Fruit fly (Drosophila melanogaster) whole organism, embryonic: ENCODE results near the gene Dh44.

Experiments used
- Atf6 ChIP-seq: fragments of 200-800 bp; sonication (Bioruptor generic); IDR thresholded peaks from 2 replicates; pipeline ENCODE4 v1.3.6; 2022; ENCODE audit warnings: missing biosample characterization, missing genetic modification characterization
- Bgb ChIP-seq: fragments of 200-800 bp; sonication (Bioruptor generic); IDR thresholded peaks from 2 replicates; pipeline ENCODE4 v1.3.6; 2022; ENCODE audit warnings: missing biosample characterization, missing genetic modification characterization; ENCODE audit not compliant: partially characterized antibody
- CG10431 ChIP-seq: fragments of 200-800 bp; sonication (Bioruptor generic); optimal IDR thresholded peaks from 3 replicates; lab custom pipeline; 2018; ENCODE audit warnings: missing biosample characterization, mild to moderate bottlenecking, missing genetic modification characterization
- CG11504 ChIP-seq: fragments of 200-800 bp; sonication (Bioruptor generic); optimal IDR thresholded peaks from 3 replicates; lab custom pipeline; 2019; ENCODE audit warnings: missing biosample characterization, mild to moderate bottlenecking, missing genetic modification characterization, moderate library complexity
- CG11723 ChIP-seq: fragments of 200-800 bp; sonication (Bioruptor generic); optimal IDR thresholded peaks from 2 replicates; lab custom pipeline; 2017; ENCODE audit warnings: missing biosample characterization, mild to moderate bottlenecking, missing genetic modification characterization
- CG13424 ChIP-seq: fragments of 200-800 bp; sonication (Bioruptor generic); optimal IDR thresholded peaks from 2 replicates; lab custom pipeline; 2019; ENCODE audit warnings: missing biosample characterization, mild to moderate bottlenecking, missing genetic modification characterization, moderate library complexity
- CG14050 ChIP-seq: fragments of 200-800 bp; sonication (Bioruptor generic); IDR thresholded peaks from 3 replicates; pipeline ENCODE4 v1.3.6; 2022; ENCODE audit warnings: missing biosample characterization, missing genetic modification characterization
- CG15011 ChIP-seq: fragments of 200-800 bp; sonication (Bioruptor generic); optimal IDR thresholded peaks from 3 replicates; lab custom pipeline; 2018; ENCODE audit warnings: missing biosample characterization, mild to moderate bottlenecking, missing genetic modification characterization
- CG17802 ChIP-seq: fragments of 200-800 bp; sonication (Bioruptor generic); optimal IDR thresholded peaks from 2 replicates; lab custom pipeline; 2018; ENCODE audit warnings: missing biosample characterization, mild to moderate bottlenecking, missing genetic modification characterization, moderate library complexity
- CG31441 ChIP-seq: fragments of 200-800 bp; sonication (Bioruptor generic); IDR thresholded peaks from 2 replicates; pipeline ENCODE4 v1.3.6; 2022; ENCODE audit warnings: missing biosample characterization, missing genetic modification characterization
- CG32767 ChIP-seq: fragments of 200-800 bp; sonication (Bioruptor generic); IDR thresholded peaks from 2 replicates; pipeline ENCODE4 v1.3.6; 2022; ENCODE audit warnings: missing biosample characterization, missing genetic modification characterization
- CG34422 ChIP-seq: fragments of 200-800 bp; sonication (Bioruptor generic); IDR thresholded peaks from 3 replicates; pipeline ENCODE4 v1.3.6; 2022; ENCODE audit warnings: missing biosample characterization, missing genetic modification characterization
- CG4282 ChIP-seq: fragments of 200-800 bp; sonication (Bioruptor generic); optimal IDR thresholded peaks from 2 replicates; lab custom pipeline; 2016; ENCODE audit warnings: missing biosample characterization, missing genetic modification characterization
- CG4360 ChIP-seq: fragments of 200-800 bp; sonication (Bioruptor generic); IDR thresholded peaks from 2 replicates; pipeline ENCODE4 v1.3.6; 2022; ENCODE audit warnings: missing biosample characterization, missing genetic modification characterization
- CG4424 ChIP-seq: fragments of 200-800 bp; sonication (Bioruptor generic); optimal IDR thresholded peaks from 3 replicates; lab custom pipeline; 2016; ENCODE audit warnings: missing biosample characterization, missing genetic modification characterization
- CG4820 ChIP-seq: fragments of 200-800 bp; sonication (Bioruptor generic); optimal IDR thresholded peaks from 3 replicates; lab custom pipeline; 2016; ENCODE audit warnings: missing biosample characterization, missing genetic modification characterization
- CG6175 ChIP-seq: fragments of 200-800 bp; sonication (Bioruptor generic); IDR thresholded peaks from 3 replicates; pipeline ENCODE4 v1.3.6; 2022; ENCODE audit warnings: missing biosample characterization, missing genetic modification characterization
- CG6854 ChIP-seq: fragments of 200-800 bp; sonication (Bioruptor generic); optimal IDR thresholded peaks from 3 replicates; lab custom pipeline; 2017; ENCODE audit warnings: missing biosample characterization, mild to moderate bottlenecking, missing genetic modification characterization
- CoRest ChIP-seq: fragments of 200-800 bp; sonication (Bioruptor generic); optimal IDR thresholded peaks from 3 replicates; lab custom pipeline; 2018; ENCODE audit warnings: missing biosample characterization, mild to moderate bottlenecking, missing genetic modification characterization, moderate library complexity
- Dad ChIP-seq: fragments of 200-800 bp; sonication (Bioruptor generic); optimal IDR thresholded peaks from 3 replicates; lab custom pipeline; 2016; ENCODE audit warnings: missing biosample characterization, missing genetic modification characterization
- E2f2 ChIP-seq: fragments of 200-800 bp; sonication (Bioruptor generic); IDR thresholded peaks from 2 replicates; pipeline ENCODE4 v1.3.6; 2022; ENCODE audit warnings: missing biosample characterization, missing genetic modification characterization
- HLH4C ChIP-seq: fragments of 200-800 bp; sonication (Bioruptor generic); IDR thresholded peaks from 3 replicates; pipeline ENCODE4 v1.3.6; 2022; ENCODE audit warnings: missing biosample characterization, missing genetic modification characterization; ENCODE audit not compliant: partially characterized antibody
- HmgZ ChIP-seq: fragments of 200-800 bp; sonication (Bioruptor generic); optimal IDR thresholded peaks from 2 replicates; lab custom pipeline; 2018; ENCODE audit warnings: missing biosample characterization, mild to moderate bottlenecking, missing genetic modification characterization
- Lhr ChIP-seq: fragments of 200-800 bp; sonication (Bioruptor generic); optimal IDR thresholded peaks from 3 replicates; lab custom pipeline; 2017; ENCODE audit warnings: mild to moderate bottlenecking, missing biosample characterization, missing genetic modification reagents, missing genetic modification characterization
- PHDP ChIP-seq: fragments of 200-800 bp; sonication (Bioruptor generic); optimal IDR thresholded peaks from 3 replicates; lab custom pipeline; 2018; ENCODE audit warnings: missing biosample characterization, mild to moderate bottlenecking, missing genetic modification characterization, moderate library complexity
- Scr ChIP-seq: fragments of 200-800 bp; sonication (Bioruptor generic); IDR thresholded peaks from 2 replicates; pipeline ENCODE4 v1.3.6; 2022; ENCODE audit warnings: missing biosample characterization, missing genetic modification characterization; ENCODE audit not compliant: partially characterized antibody
- Vsx1 ChIP-seq: fragments of 200-800 bp; sonication (Bioruptor generic); optimal IDR thresholded peaks from 2 replicates; lab custom pipeline; 2017; ENCODE audit warnings: missing biosample characterization, mild to moderate bottlenecking, missing genetic modification characterization, missing genetic modification reagents
- ash1 ChIP-seq: fragments of 200-800 bp; sonication (Bioruptor generic); optimal IDR thresholded peaks from 2 replicates; lab custom pipeline; 2018; ENCODE audit warnings: missing biosample characterization, mild to moderate bottlenecking, missing genetic modification characterization
- caup ChIP-seq: fragments of 200-800 bp; sonication (Bioruptor generic); optimal IDR thresholded peaks from 3 replicates; lab custom pipeline; 2017; ENCODE audit warnings: missing biosample characterization, mild to moderate bottlenecking, missing genetic modification characterization, moderate library complexity; ENCODE audit not compliant: severe bottlenecking
- ewg ChIP-seq: fragments of 200-800 bp; sonication (Bioruptor generic); optimal IDR thresholded peaks from 3 replicates; lab custom pipeline; 2017; ENCODE audit warnings: mild to moderate bottlenecking, missing biosample characterization, missing genetic modification reagents, missing genetic modification characterization
- eyg ChIP-seq: fragments of 200-800 bp; sonication (Bioruptor generic); optimal IDR thresholded peaks from 3 replicates; lab custom pipeline; 2016; ENCODE audit warnings: missing biosample characterization, missing genetic modification characterization
- gcm ChIP-seq: fragments of 200-800 bp; sonication (Bioruptor generic); optimal IDR thresholded peaks from 2 replicates; lab custom pipeline; 2019; ENCODE audit warnings: missing biosample characterization, mild to moderate bottlenecking, missing genetic modification characterization, moderate library complexity
- hb ChIP-seq: fragments of 200-800 bp; sonication (Bioruptor generic); IDR thresholded peaks from 3 replicates; pipeline ENCODE4 v1.3.6; 2022; ENCODE audit warnings: missing biosample characterization, missing genetic modification characterization; ENCODE audit not compliant: partially characterized antibody
- inv ChIP-seq: fragments of 200-800 bp; sonication (Bioruptor generic); IDR thresholded peaks from 2 replicates; pipeline ENCODE4 v1.3.6; 2022; ENCODE audit warnings: missing biosample characterization, missing genetic modification characterization; ENCODE audit not compliant: partially characterized antibody
- jing ChIP-seq: fragments of 200-800 bp; sonication (Bioruptor generic); optimal IDR thresholded peaks from 2 replicates; lab custom pipeline; 2018; ENCODE audit warnings: missing biosample characterization, mild to moderate bottlenecking, missing genetic modification characterization
- jumu ChIP-seq: fragments of 200-800 bp; sonication (Bioruptor generic); optimal IDR thresholded peaks from 3 replicates; lab custom pipeline; 2016; ENCODE audit warnings: missing biosample characterization, missing genetic modification characterization
- kay ChIP-seq: fragments of 200-800 bp; sonication (Bioruptor generic); optimal IDR thresholded peaks from 2 replicates; lab custom pipeline; 2016; ENCODE audit warnings: missing biosample characterization, missing genetic modification characterization
- knrl ChIP-seq: fragments of 200-800 bp; sonication (Bioruptor generic); IDR thresholded peaks from 3 replicates; pipeline ENCODE4 v1.3.6; 2022; ENCODE audit warnings: missing biosample characterization, missing genetic modification characterization; ENCODE audit not compliant: partially characterized antibody
- lmd ChIP-seq: fragments of 200-800 bp; sonication (Bioruptor generic); IDR thresholded peaks from 2 replicates; pipeline ENCODE4 v1.3.6; 2022; ENCODE audit warnings: missing biosample characterization, missing genetic modification characterization
- lola ChIP-seq, 3 experiments: fragments of >200 bp in 2 of 3; fragments of 200-800 bp in 1 of 3; sonication (Bioruptor generic) in 1 of 3; optimal IDR thresholded peaks; 2 replicates each; lab custom pipeline; 2017 to 2019; ENCODE audit warnings: missing biosample characterization in 3 of 3, missing genetic modification characterization in 3 of 3, mild to moderate bottlenecking in 1 of 3, moderate library complexity in 1 of 3
- pho ChIP-seq: fragments of 200-800 bp; sonication (Bioruptor generic); optimal IDR thresholded peaks from 2 replicates; lab custom pipeline; 2016; ENCODE audit warnings: missing biosample characterization, missing genetic modification characterization
- pita ChIP-seq: fragments of 200-800 bp; sonication (Bioruptor generic); optimal IDR thresholded peaks from 2 replicates; lab custom pipeline; 2017; ENCODE audit warnings: missing biosample characterization, mild to moderate bottlenecking, missing genetic modification characterization
- pnt ChIP-seq: fragments of 200-800 bp; sonication (Bioruptor generic); optimal IDR thresholded peaks from 3 replicates; lab custom pipeline; 2016; ENCODE audit warnings: missing biosample characterization, missing genetic modification characterization
- pum ChIP-seq: fragments of 200-800 bp; sonication (Bioruptor generic); optimal IDR thresholded peaks from 2 replicates; lab custom pipeline; 2016; ENCODE audit warnings: missing biosample characterization, missing genetic modification characterization
- repo ChIP-seq: fragments of 200-800 bp; sonication (Bioruptor generic); optimal IDR thresholded peaks from 2 replicates; lab custom pipeline; 2016; ENCODE audit warnings: missing biosample characterization, missing genetic modification characterization
- slou ChIP-seq: fragments of 200-800 bp; sonication (Bioruptor generic); optimal IDR thresholded peaks from 3 replicates; lab custom pipeline; 2016; ENCODE audit warnings: missing biosample characterization, missing genetic modification characterization
- sqz ChIP-seq: fragments of 200-800 bp; sonication (Bioruptor generic); optimal IDR thresholded peaks from 3 replicates; lab custom pipeline; 2018; ENCODE audit warnings: missing biosample characterization, mild to moderate bottlenecking, missing genetic modification characterization
- tna ChIP-seq: fragments of 200-800 bp; sonication (Bioruptor generic); IDR thresholded peaks from 2 replicates; pipeline ENCODE4 v1.3.6; 2022; ENCODE audit warnings: missing biosample characterization, missing genetic modification characterization; ENCODE audit not compliant: partially characterized antibody
- trh ChIP-seq: fragments of 200-800 bp; sonication (Bioruptor generic); optimal IDR thresholded peaks from 2 replicates; lab custom pipeline; 2016; ENCODE audit warnings: missing biosample characterization, missing genetic modification characterization
- tx ChIP-seq: fragments of 200-800 bp; sonication (Bioruptor generic); optimal IDR thresholded peaks from 2 replicates; lab custom pipeline; 2016; ENCODE audit warnings: missing biosample characterization, missing genetic modification characterization

The Dh44 gene

dm6 chr3R:9608206-9608605 is 29.8 kb upstream of the Dh44 start (continued):
- TF ChIP-seq Lhr, result no peak
- no peak for TF ChIP-seq jing
- TF ChIP-seq eyg, result no peak
- TF ChIP-seq Scr (GFP tag; lab: Robert Waterston, UW), result peak; percentile 48; the same call in 1 of the 2 replicates
- TF ChIP-seq HLH4C (GFP tag; lab: Robert Waterston, UW), result peak; percentile 87
- TF ChIP-seq CG14050 (GFP tag; lab: Robert Waterston, UW), result no peak
- TF ChIP-seq Atf6 (GFP tag; lab: Robert Waterston, UW), result no peak
- TF ChIP-seq repo (GFP tag; lab: Kevin White, UChicago), result no peak
- no peak for TF ChIP-seq jumu (GFP tag; lab: Kevin White, UChicago)
- TF ChIP-seq CG6854 (GFP tag; lab: Kevin White, UChicago), result no peak
- TF ChIP-seq CG4282, result no peak
- TF ChIP-seq CG4820 (GFP tag; lab: Kevin White, UChicago), result no peak
- no peak for TF ChIP-seq Dad (GFP tag; lab: Kevin White, UChicago)
- no peak for TF ChIP-seq pnt (GFP tag; lab: Kevin White, UChicago)
- TF ChIP-seq pho (GFP tag; lab: Kevin White, UChicago), result no peak
- no peak for TF ChIP-seq CG11723 (GFP tag; lab: Kevin White, UChicago)
- TF ChIP-seq hb (GFP tag; lab: Robert Waterston, UW), result 0 out of 3 replicates have a peak, but pooled peaks have one; percentile 20
- TF ChIP-seq ash1 (GFP tag; lab: Kevin White, UChicago), result no peak
- no peak for TF ChIP-seq CG13424 (tag; lab: Kevin White, UChicago)
- TF ChIP-seq knrl (GFP tag; lab: Robert Waterston, UW), result no peak
- TF ChIP-seq slou (GFP tag; lab: Kevin White, UChicago), result no peak
- no peak for TF ChIP-seq lola (GFP tag; optimal IDR thresholded peaks at IDR 0.05; lab: Kevin White, UChicago)
- no peak for TF ChIP-seq CG11504 (tag; lab: Kevin White, UChicago)
- no peak for TF ChIP-seq sqz (GFP tag; lab: Kevin White, UChicago)
- TF ChIP-seq CG17802, result no peak
- TF ChIP-seq inv (GFP tag; lab: Robert Waterston, UW), result no peak
- no peak for TF ChIP-seq CG32767
- no peak for TF ChIP-seq CG31441 (GFP tag; lab: Robert Waterston, UW)
- TF ChIP-seq tna (GFP tag; lab: Robert Waterston, UW), result peak; percentile 78
- no peak for TF ChIP-seq CG4360
- TF ChIP-seq kay (GFP tag; lab: Kevin White, UChicago), result no peak
- no peak for TF ChIP-seq Vsx1 (GFP tag; lab: Kevin White, UChicago)
- no peak for TF ChIP-seq gcm (GFP tag; lab: Kevin White, UChicago)
- no peak for TF ChIP-seq CoRest
- TF ChIP-seq ewg (GFP tag; lab: Kevin White, UChicago), result no peak
- no peak for TF ChIP-seq CG15011 (GFP tag; lab: Kevin White, UChicago)
- TF ChIP-seq CG34422 (GFP tag; lab: Robert Waterston, UW), result no peak
- TF ChIP-seq pum (GFP tag; lab: Kevin White, UChicago), result no peak
- TF ChIP-seq trh (GFP tag; lab: Kevin White, UChicago), result no peak
- TF ChIP-seq Bgb, result peak; percentile 40; the same call in 1 of the 2 replicates
- no peak for TF ChIP-seq pita (GFP tag; lab: Kevin White, UChicago)
- no peak for TF ChIP-seq CG4424 (GFP tag; lab: Kevin White, UChicago)
- TF ChIP-seq E2f2, result no peak
- no peak for TF ChIP-seq caup
- TF ChIP-seq CG10431 (GFP tag; lab: Kevin White, UChicago), result no peak
- no peak for TF ChIP-seq HmgZ (tag; lab: Kevin White, UChicago)
- TF ChIP-seq CG6175, result no peak
- TF ChIP-seq lmd (GFP tag; lab: Robert Waterston, UW), result no peak
- no peak for TF ChIP-seq PHDP (tag; lab: Kevin White, UChicago)
- no peak for TF ChIP-seq tx (GFP tag; lab: Kevin White, UChicago)
